Fruit fly (Drosophila melanogaster) whole organism, embryonic: ENCODE data around the gene CG34117.

Experiments used
- Antp ChIP-seq: fragments of 200-800 bp; sonication (Bioruptor generic); optimal IDR thresholded peaks from 3 replicates; lab custom pipeline; 2016; ENCODE audit warnings: missing biosample characterization, missing genetic modification characterization
- Atf3 ChIP-seq: fragments of 200-800 bp; sonication (Bioruptor generic); optimal IDR thresholded peaks from 3 replicates; lab custom pipeline; 2016; ENCODE audit warnings: missing biosample characterization, missing genetic modification characterization
- Bteb2 ChIP-seq: fragments of 200-800 bp; sonication (Bioruptor generic); optimal IDR thresholded peaks from 2 replicates; lab custom pipeline; 2016; ENCODE audit warnings: missing biosample characterization, missing genetic modification characterization
- CG10267 ChIP-seq: fragments of 200-800 bp; sonication (Bioruptor generic); optimal IDR thresholded peaks from 2 replicates; lab custom pipeline; 2018; ENCODE audit warnings: missing biosample characterization, mild to moderate bottlenecking, missing genetic modification characterization, moderate library complexity
- CG11504 ChIP-seq: fragments of 200-800 bp; sonication (Bioruptor generic); optimal IDR thresholded peaks from 3 replicates; lab custom pipeline; 2019; ENCODE audit warnings: missing biosample characterization, mild to moderate bottlenecking, missing genetic modification characterization, moderate library complexity
- CG12659 ChIP-seq: fragments of 200-800 bp; sonication (Bioruptor generic); optimal IDR thresholded peaks from 3 replicates; lab custom pipeline; 2017; ENCODE audit warnings: mild to moderate bottlenecking, missing biosample characterization, missing genetic modification reagents, missing genetic modification characterization
- CG13424 ChIP-seq: fragments of 200-800 bp; sonication (Bioruptor generic); optimal IDR thresholded peaks from 2 replicates; lab custom pipeline; 2019; ENCODE audit warnings: missing biosample characterization, mild to moderate bottlenecking, missing genetic modification characterization, moderate library complexity
- CG14050 ChIP-seq: fragments of 200-800 bp; sonication (Bioruptor generic); IDR thresholded peaks from 3 replicates; pipeline ENCODE4 v1.3.6; 2022; ENCODE audit warnings: missing biosample characterization, missing genetic modification characterization
- CG14710 ChIP-seq: fragments of 200-800 bp; sonication (Bioruptor generic); optimal IDR thresholded peaks from 3 replicates; lab custom pipeline; 2019; ENCODE audit warnings: missing biosample characterization, mild to moderate bottlenecking, missing genetic modification characterization, moderate library complexity
- CG1603 ChIP-seq: fragments of 200-800 bp; sonication (Bioruptor generic); optimal IDR thresholded peaks from 2 replicates; lab custom pipeline; 2019; ENCODE audit warnings: missing biosample characterization, mild to moderate bottlenecking, missing genetic modification characterization, moderate library complexity
- CG16815 ChIP-seq: fragments of 200-800 bp; sonication (Bioruptor generic); optimal IDR thresholded peaks from 3 replicates; lab custom pipeline; 2017; ENCODE audit warnings: missing biosample characterization, mild to moderate bottlenecking, missing genetic modification characterization
- CG16863 ChIP-seq: fragments of 200-800 bp; sonication (Bioruptor generic); optimal IDR thresholded peaks from 3 replicates; lab custom pipeline; 2016; ENCODE audit warnings: missing biosample characterization, missing genetic modification characterization
- CG17829 ChIP-seq: fragments of 200-800 bp; optimal IDR thresholded peaks from 2 replicates; lab custom pipeline; 2019; ENCODE audit warnings: missing biosample characterization, mild to moderate bottlenecking, missing genetic modification characterization, moderate library complexity
- CG17912 ChIP-seq: fragments of 200-800 bp; sonication (Bioruptor generic); optimal IDR thresholded peaks from 2 replicates; lab custom pipeline; 2018; ENCODE audit warnings: missing biosample characterization, mild to moderate bottlenecking, missing genetic modification characterization
- CG1792 ChIP-seq: fragments of 200-800 bp; sonication (Bioruptor generic); optimal IDR thresholded peaks from 2 replicates; lab custom pipeline; 2016; ENCODE audit warnings: missing biosample characterization, missing genetic modification characterization
- CG2889 ChIP-seq: fragments of 200-800 bp; sonication (Bioruptor generic); IDR thresholded peaks from 3 replicates; pipeline ENCODE4 v1.3.6; 2022; ENCODE audit warnings: missing biosample characterization, missing genetic modification characterization
- CG30403 ChIP-seq: fragments of 200-800 bp; sonication (Bioruptor generic); optimal IDR thresholded peaks from 3 replicates; lab custom pipeline; 2016; ENCODE audit warnings: missing biosample characterization, missing genetic modification characterization
- CG3065 ChIP-seq: fragments of 200-800 bp; sonication (Bioruptor generic); optimal IDR thresholded peaks from 2 replicates; lab custom pipeline; 2016; ENCODE audit warnings: missing biosample characterization, missing genetic modification characterization
- CG34422 ChIP-seq: fragments of 200-800 bp; sonication (Bioruptor generic); IDR thresholded peaks from 3 replicates; pipeline ENCODE4 v1.3.6; 2022; ENCODE audit warnings: missing biosample characterization, missing genetic modification characterization
- CG4282 ChIP-seq: fragments of 200-800 bp; sonication (Bioruptor generic); optimal IDR thresholded peaks from 2 replicates; lab custom pipeline; 2016; ENCODE audit warnings: missing biosample characterization, missing genetic modification characterization
- CG43689 ChIP-seq: fragments of 200-800 bp; sonication (Bioruptor generic); IDR thresholded peaks from 2 replicates; pipeline ENCODE4 v1.3.6; 2022; ENCODE audit warnings: missing biosample characterization, missing genetic modification characterization
- CG7928 ChIP-seq: fragments of 200-800 bp; sonication (Bioruptor generic); optimal IDR thresholded peaks from 2 replicates; lab custom pipeline; 2017; ENCODE audit warnings: missing biosample characterization, mild to moderate bottlenecking, missing genetic modification characterization
- CG8089 ChIP-seq: fragments of 200-800 bp; sonication (Bioruptor generic); optimal IDR thresholded peaks from 3 replicates; lab custom pipeline; 2016; ENCODE audit warnings: missing biosample characterization, missing genetic modification characterization
- CG8765 ChIP-seq: fragments of 200-800 bp; sonication (Bioruptor generic); IDR thresholded peaks from 2 replicates; pipeline ENCODE4 v1.3.6; 2022; ENCODE audit warnings: missing biosample characterization, missing genetic modification characterization
- CG8944 ChIP-seq: fragments of 200-800 bp; sonication (Bioruptor generic); optimal IDR thresholded peaks from 3 replicates; lab custom pipeline; 2016; ENCODE audit warnings: missing biosample characterization, missing genetic modification characterization
- CG9727 ChIP-seq: fragments of 200-800 bp; sonication (Bioruptor generic); optimal IDR thresholded peaks from 3 replicates; lab custom pipeline; 2017; ENCODE audit warnings: missing biosample characterization, mild to moderate bottlenecking, missing genetic modification characterization
- Dad ChIP-seq: fragments of 200-800 bp; sonication (Bioruptor generic); optimal IDR thresholded peaks from 3 replicates; lab custom pipeline; 2016; ENCODE audit warnings: missing biosample characterization, missing genetic modification characterization
- Doc2 ChIP-seq: fragments of 200-800 bp; sonication (Bioruptor generic); IDR thresholded peaks from 2 replicates; pipeline ENCODE4 v1.3.6; 2022; ENCODE audit warnings: missing biosample characterization, missing genetic modification characterization
- ERR ChIP-seq: fragments of 200-800 bp; sonication (Bioruptor generic); optimal IDR thresholded peaks from 2 replicates; lab custom pipeline; 2016; ENCODE audit warnings: missing biosample characterization, missing genetic modification characterization
- GATAe ChIP-seq: fragments of 200-800 bp; sonication (Bioruptor generic); conservative IDR thresholded peaks from 2 replicates; pipeline ENCODE4 v1.3.6; 2022; ENCODE audit warnings: missing biosample characterization, missing genetic modification characterization
- HLHmδ ChIP-seq: fragments of 200-800 bp; sonication (Bioruptor generic); optimal IDR thresholded peaks from 2 replicates; lab custom pipeline; 2018; ENCODE audit warnings: missing biosample characterization, mild to moderate bottlenecking, missing genetic modification characterization, moderate library complexity
- HmgZ ChIP-seq: fragments of 200-800 bp; sonication (Bioruptor generic); optimal IDR thresholded peaks from 2 replicates; lab custom pipeline; 2018; ENCODE audit warnings: missing biosample characterization, mild to moderate bottlenecking, missing genetic modification characterization
- Hmr ChIP-seq: fragments of 200-800 bp; sonication (Bioruptor generic); optimal IDR thresholded peaks from 3 replicates; lab custom pipeline; 2017; ENCODE audit warnings: mild to moderate bottlenecking, missing biosample characterization, missing genetic modification reagents, missing genetic modification characterization
- Nf-YA ChIP-seq: fragments of 200-800 bp; sonication (Bioruptor generic); IDR thresholded peaks from 2 replicates; pipeline ENCODE4 v1.3.6; 2022; ENCODE audit warnings: missing biosample characterization, missing genetic modification characterization
- Nf-YB ChIP-seq: fragments of 200-800 bp; sonication (Bioruptor generic); optimal IDR thresholded peaks from 3 replicates; lab custom pipeline; 2019; ENCODE audit warnings: missing biosample characterization, mild to moderate bottlenecking, missing genetic modification characterization, moderate library complexity
- Side ChIP-seq: fragments of 200-800 bp; sonication (Bioruptor generic); optimal IDR thresholded peaks from 2 replicates; lab custom pipeline; 2016; ENCODE audit warnings: missing biosample characterization, missing genetic modification characterization
- Sox102F ChIP-seq: fragments of 200-800 bp; sonication (Bioruptor generic); optimal IDR thresholded peaks from 2 replicates; lab custom pipeline; 2018; ENCODE audit warnings: missing biosample characterization, mild to moderate bottlenecking, missing genetic modification characterization, moderate library complexity
- Vsx1 ChIP-seq: fragments of 200-800 bp; sonication (Bioruptor generic); optimal IDR thresholded peaks from 2 replicates; lab custom pipeline; 2017; ENCODE audit warnings: missing biosample characterization, mild to moderate bottlenecking, missing genetic modification characterization, missing genetic modification reagents
- al ChIP-seq: fragments of 200-800 bp; sonication (Bioruptor generic); IDR thresholded peaks from 2 replicates; pipeline ENCODE4 v1.3.6; 2022; ENCODE audit warnings: missing biosample characterization, missing genetic modification characterization
- bcd ChIP-seq: fragments of 200-800 bp; sonication (Bioruptor generic); optimal IDR thresholded peaks from 2 replicates; lab custom pipeline; 2017; ENCODE audit warnings: missing biosample characterization, mild to moderate bottlenecking, missing genetic modification characterization
- bowl ChIP-seq: fragments of 200-800 bp; sonication (Bioruptor generic); IDR thresholded peaks from 2 replicates; pipeline ENCODE4 v1.3.6; 2022; ENCODE audit warnings: missing biosample characterization, missing genetic modification characterization
- ci ChIP-seq: fragments of 200-800 bp; sonication (Bioruptor generic); IDR thresholded peaks from 3 replicates; pipeline ENCODE4 v1.3.6; 2022; ENCODE audit warnings: missing biosample characterization, missing genetic modification characterization
- disco-r ChIP-seq: fragments of 200-800 bp; sonication (Bioruptor generic); optimal IDR thresholded peaks from 2 replicates; lab custom pipeline; 2016; ENCODE audit warnings: missing biosample characterization, missing genetic modification characterization
- gem ChIP-seq: fragments of 200-800 bp; sonication (Bioruptor generic); optimal IDR thresholded peaks from 2 replicates; lab custom pipeline; 2019; ENCODE audit warnings: missing biosample characterization, mild to moderate bottlenecking, missing genetic modification characterization, moderate library complexity
- gsb-n ChIP-seq: fragments of 200-800 bp; sonication (Bioruptor generic); optimal IDR thresholded peaks from 3 replicates; lab custom pipeline; 2018; ENCODE audit warnings: missing biosample characterization, mild to moderate bottlenecking, missing genetic modification characterization
- inv ChIP-seq: fragments of 200-800 bp; sonication (Bioruptor generic); IDR thresholded peaks from 2 replicates; pipeline ENCODE4 v1.3.6; 2022; ENCODE audit warnings: missing biosample characterization, missing genetic modification characterization; ENCODE audit not compliant: partially characterized antibody
- lab ChIP-seq: fragments of 200-800 bp; sonication (Bioruptor generic); optimal IDR thresholded peaks from 3 replicates; lab custom pipeline; 2017; ENCODE audit warnings: missing biosample characterization, missing genetic modification characterization, mild to moderate bottlenecking, moderate library complexity, missing genetic modification reagents
- scrt ChIP-seq: fragments of 200-800 bp; sonication (Bioruptor generic); optimal IDR thresholded peaks from 2 replicates; lab custom pipeline; 2018; ENCODE audit warnings: missing biosample characterization, mild to moderate bottlenecking, missing genetic modification characterization, moderate library complexity
- sd ChIP-seq: fragments of 200-800 bp; sonication (Bioruptor generic); optimal IDR thresholded peaks from 3 replicates; lab custom pipeline; 2018; ENCODE audit warnings: missing biosample characterization, mild to moderate bottlenecking, missing genetic modification characterization, moderate library complexity
- vvl ChIP-seq: fragments of 200-800 bp; sonication (Bioruptor generic); IDR thresholded peaks from 2 replicates; pipeline ENCODE4 v1.3.6; 2022; ENCODE audit warnings: missing biosample characterization, missing genetic modification characterization

CG34117 gene

dm6 chr3R:9428988-9429387 is 29.1 kb upstream of the CG34117 start (continued):
- TF ChIP-seq CG1792 (GFP tag; lab: Kevin White, UChicago): peak; percentile 50
- TF ChIP-seq vvl (GFP tag; lab: Robert Waterston, UW): peak; percentile 62
- TF ChIP-seq CG14050: peak; percentile 39; the same call in 1 of the 3 replicates
- peak; percentile 23 for TF ChIP-seq Sox102F
- peak; percentile 84 for TF ChIP-seq ci
- TF ChIP-seq Hmr: peak; percentile 76
- peak; percentile 70 for TF ChIP-seq CG11504 (tag; lab: Kevin White, UChicago)
- TF ChIP-seq Vsx1: peak; percentile 35
- TF ChIP-seq Dad: peak; percentile 49
- peak; percentile 17 for TF ChIP-seq Atf3
- peak; percentile 53; the same call in 1 of the 2 replicates for TF ChIP-seq al (GFP tag; lab: Robert Waterston, UW)
- TF ChIP-seq Nf-YA: peak; percentile 44; the same call in 1 of the 2 replicates
- TF ChIP-seq CG1603 (tag; lab: Kevin White, UChicago): peak; percentile 52
- peak; percentile 63 for TF ChIP-seq gem (tag; lab: Kevin White, UChicago)
- TF ChIP-seq CG30403 (GFP tag; lab: Kevin White, UChicago): peak; percentile 40
- peak; percentile 43; the same call in 1 of the 2 replicates for TF ChIP-seq CG8765 (GFP tag; lab: Robert Waterston, UW)
- peak; percentile 17 for TF ChIP-seq sd (tag; lab: Kevin White, UChicago)
- peak; percentile 78 for TF ChIP-seq CG13424 (tag; lab: Kevin White, UChicago)
- peak; percentile 52 for TF ChIP-seq bcd
- TF ChIP-seq inv (GFP tag; lab: Robert Waterston, UW): no peak
- TF ChIP-seq CG17829 (tag; lab: Kevin White, UChicago): peak; percentile 53
- no peak for TF ChIP-seq HLHmδ
- peak; percentile 41 for TF ChIP-seq Nf-YB (GFP tag; lab: Kevin White, UChicago)
- TF ChIP-seq bowl (GFP tag; lab: Robert Waterston, UW): 0 out of 2 replicates have a peak, but pooled peaks have one; percentile 30
- TF ChIP-seq Side (GFP tag; lab: Kevin White, UChicago): peak; percentile 61
- peak; percentile 38 for TF ChIP-seq CG10267
- no peak for TF ChIP-seq CG7928 (GFP tag; lab: Kevin White, UChicago)
- peak; percentile 19 for TF ChIP-seq CG3065
- TF ChIP-seq CG9727 (GFP tag; lab: Kevin White, UChicago): peak; percentile 41
- peak; percentile 35 for TF ChIP-seq CG16815 (GFP tag; lab: Kevin White, UChicago)
- TF ChIP-seq CG14710 (tag; lab: Kevin White, UChicago): peak; percentile 14
- no peak for TF ChIP-seq Doc2 (GFP tag; lab: Robert Waterston, UW)
- TF ChIP-seq CG16863: peak; percentile 42
- peak; percentile 60; the same call in 1 of the 3 replicates for TF ChIP-seq CG34422 (GFP tag; lab: Robert Waterston, UW)
- peak; percentile 72 for TF ChIP-seq ERR (GFP tag; lab: Kevin White, UChicago)
- TF ChIP-seq CG17912 (GFP tag; lab: Kevin White, UChicago): peak; percentile 71
- peak; percentile 58 for TF ChIP-seq Bteb2 (GFP tag; lab: Kevin White, UChicago)
- TF ChIP-seq CG2889 (GFP tag; lab: Robert Waterston, UW): peak; percentile 51; the same call in 1 of the 3 replicates
- TF ChIP-seq GATAe: peak; percentile 69
- TF ChIP-seq CG43689 (GFP tag; lab: Robert Waterston, UW): 0 out of 2 replicates have a peak, but pooled peaks have one; percentile 7
- TF ChIP-seq CG4282 (GFP tag; lab: Kevin White, UChicago): no peak
- TF ChIP-seq disco-r (GFP tag; lab: Kevin White, UChicago): peak; percentile 5
- peak; percentile 51 for TF ChIP-seq CG8944 (GFP tag; lab: Kevin White, UChicago)
- peak; percentile 90 for TF ChIP-seq HmgZ
- TF ChIP-seq Antp (GFP tag; lab: Kevin White, UChicago): peak; percentile 49
- TF ChIP-seq CG8089 (GFP tag; lab: Kevin White, UChicago): peak; percentile 40
- peak; percentile 63 for TF ChIP-seq scrt (GFP tag; lab: Kevin White, UChicago)
- peak; percentile 64 for TF ChIP-seq CG12659
- TF ChIP-seq gsb-n: no peak
- peak; percentile 92 for TF ChIP-seq lab (GFP tag; lab: Kevin White, UChicago)
